Fruit fly (Drosophila melanogaster) whole organism, wandering third instar larva: ENCODE data around the gene Dbp21E2.

Experiments
- Abd-B ChIP-seq: fragments of >200 bp; optimal IDR thresholded peaks from 2 replicates; lab custom pipeline; 2017; ENCODE audit warnings: missing biosample characterization, missing genetic modification characterization
- CG32264 ChIP-seq: fragments of 200-800 bp; sonication (Bioruptor generic); optimal IDR thresholded peaks from 2 replicates; lab custom pipeline; 2016; ENCODE audit warnings: missing biosample characterization, missing genetic modification characterization
- CG9705 ChIP-seq: fragments of 200-800 bp; sonication (Bioruptor generic); optimal IDR thresholded peaks from 2 replicates; lab custom pipeline; 2018; ENCODE audit warnings: missing biosample characterization, mild to moderate bottlenecking, missing genetic modification characterization
- CrebA ChIP-seq: fragments of 200-800 bp; sonication (Bioruptor generic); optimal IDR thresholded peaks from 2 replicates; lab custom pipeline; 2016; ENCODE audit warnings: missing biosample characterization, mild to moderate bottlenecking, missing genetic modification characterization, borderline replicate concordance
- Dfd ChIP-seq: fragments of >200 bp; optimal IDR thresholded peaks from 2 replicates; lab custom pipeline; 2017; ENCODE audit warnings: missing biosample characterization, missing genetic modification characterization
- Dif ChIP-seq: fragments of 200-275, 200-300 bp; sonication (Bioruptor generic); optimal IDR thresholded peaks from 2 replicates; lab custom pipeline; 2018; ENCODE audit warnings: missing biosample characterization, missing genetic modification characterization; ENCODE audit not compliant: partially characterized antibody
- GATAd ChIP-seq: sonication (Bioruptor generic); optimal IDR thresholded peaks from 2 replicates; lab custom pipeline; 2016; ENCODE audit warnings: missing biosample characterization, missing genetic modification characterization
- HLH106 ChIP-seq: fragments of 200-800 bp; optimal IDR thresholded peaks from 3 replicates; lab custom pipeline; 2019; ENCODE audit warnings: missing biosample characterization, mild to moderate bottlenecking, missing genetic modification characterization, moderate library complexity
- Hnf4 ChIP-seq: fragments of 200-800 bp; sonication (Bioruptor generic); optimal IDR thresholded peaks from 2 replicates; lab custom pipeline; 2016; ENCODE audit warnings: missing biosample characterization, mild to moderate bottlenecking, missing genetic modification characterization
- Hr78 ChIP-seq: fragments of >200 bp; optimal IDR thresholded peaks from 2 replicates; lab custom pipeline; 2017; ENCODE audit warnings: missing biosample characterization, missing genetic modification characterization
- Hr83 ChIP-seq: fragments of 200-300 bp; sonication (Bioruptor generic); optimal IDR thresholded peaks from 2 replicates; lab custom pipeline; 2016; ENCODE audit warnings: missing biosample characterization, mild to moderate bottlenecking, missing genetic modification characterization, moderate library complexity; ENCODE audit not compliant: poor library complexity, severe bottlenecking
- Jra ChIP-seq: sonication (Bioruptor generic); optimal IDR thresholded peaks from 2 replicates; lab custom pipeline; 2016; ENCODE audit warnings: missing biosample characterization, missing genetic modification characterization
- Mio ChIP-seq: sonication (Bioruptor generic); optimal IDR thresholded peaks from 2 replicates; lab custom pipeline; 2016; ENCODE audit warnings: missing biosample characterization, missing genetic modification characterization
- Myc ChIP-seq: fragments of >200 bp; optimal IDR thresholded peaks from 2 replicates; lab custom pipeline; 2017
- N ChIP-seq: fragments of >200 bp; optimal IDR thresholded peaks from 2 replicates; lab custom pipeline; 2018; ENCODE audit warnings: missing biosample characterization, missing external identifiers, missing genetic modification characterization
- OdsH ChIP-seq: fragments of 200-800 bp; sonication (Bioruptor generic); optimal IDR thresholded peaks from 2 replicates; lab custom pipeline; 2016; ENCODE audit warnings: missing biosample characterization, mild to moderate bottlenecking, missing genetic modification characterization
- Rel ChIP-seq, 2 experiments: fragments of 200-800 bp; sonication (Bioruptor generic) in 1 of 2; optimal IDR thresholded peaks; 2 replicates in 1 of 2; 3 replicates in 1 of 2; lab custom pipeline; 2016 to 2019; ENCODE audit warnings: mild to moderate bottlenecking in 2 of 2, missing biosample characterization in 2 of 2, missing genetic modification characterization in 2 of 2, moderate library complexity in 1 of 2
- Sp1 ChIP-seq: fragments of 200-800 bp; sonication (Bioruptor generic); optimal IDR thresholded peaks from 3 replicates; lab custom pipeline; 2019; ENCODE audit warnings: missing biosample characterization, mild to moderate bottlenecking, missing genetic modification characterization, moderate library complexity
- Vsx2 ChIP-seq: fragments of 200-300, 225-300 bp; sonication (Bioruptor generic); optimal IDR thresholded peaks from 2 replicates; lab custom pipeline; 2018; ENCODE audit warnings: missing biosample characterization, missing genetic modification characterization; ENCODE audit not compliant: partially characterized antibody
- br ChIP-seq: fragments of 200-800 bp; sonication (Bioruptor generic); optimal IDR thresholded peaks from 2 replicates; lab custom pipeline; 2016; ENCODE audit warnings: missing biosample characterization, missing genetic modification characterization
- brk ChIP-seq: fragments of 200-800 bp; sonication (Bioruptor generic); optimal IDR thresholded peaks from 2 replicates; lab custom pipeline; 2016; ENCODE audit warnings: missing biosample characterization, mild to moderate bottlenecking, missing genetic modification characterization
- dl ChIP-seq, 2 experiments: fragments of 175-275, 200-275 bp in 1 of 2; fragments of 200-275 bp in 1 of 2; sonication (Bioruptor generic); optimal IDR thresholded peaks; lab custom pipeline; 2018; ENCODE audit warnings: mild to moderate bottlenecking in 2 of 2, missing biosample characterization in 2 of 2, missing genetic modification characterization in 2 of 2, moderate library complexity in 2 of 2; ENCODE audit not compliant: partially characterized antibody in 2 of 2, insufficient read depth in 1 of 2
- dmrt93B ChIP-seq: fragments of 200-800 bp; sonication (Bioruptor generic); optimal IDR thresholded peaks from 2 replicates; lab custom pipeline; 2018; ENCODE audit warnings: missing biosample characterization, mild to moderate bottlenecking, missing genetic modification characterization
- dsf ChIP-seq: sonication (Bioruptor generic); optimal IDR thresholded peaks from 2 replicates; lab custom pipeline; 2016; ENCODE audit warnings: missing biosample characterization, missing genetic modification characterization, borderline replicate concordance
- ey ChIP-seq: fragments of 200-800 bp; sonication (Bioruptor generic); optimal IDR thresholded peaks from 2 replicates; lab custom pipeline; 2016; ENCODE audit warnings: missing biosample characterization, missing genetic modification characterization
- foxo ChIP-seq, 2 experiments: fragments of 200-800 bp; sonication (Bioruptor generic); optimal IDR thresholded peaks; 2 replicates in 1 of 2; 3 replicates in 1 of 2; lab custom pipeline; 2016 to 2017; ENCODE audit warnings: missing biosample characterization in 2 of 2, missing genetic modification characterization in 2 of 2
- fru ChIP-seq: fragments of 200-800 bp; sonication (Bioruptor generic); optimal IDR thresholded peaks from 3 replicates; lab custom pipeline; 2016; ENCODE audit warnings: missing biosample characterization, mild to moderate bottlenecking, missing genetic modification characterization
- h ChIP-seq: fragments of 200-800 bp; sonication (Bioruptor generic); optimal IDR thresholded peaks from 3 replicates; lab custom pipeline; 2016; ENCODE audit warnings: missing biosample characterization, mild to moderate bottlenecking, missing genetic modification characterization
- jim ChIP-seq: fragments of 175-275, 200-325 bp; sonication (Bioruptor generic); optimal IDR thresholded peaks from 2 replicates; lab custom pipeline; 2016; ENCODE audit warnings: missing biosample characterization, mild to moderate bottlenecking, missing genetic modification characterization
- lola ChIP-seq: fragments of >200 bp; optimal IDR thresholded peaks from 2 replicates; lab custom pipeline; 2017; ENCODE audit warnings: missing biosample characterization, missing genetic modification characterization
- pan ChIP-seq: fragments of >200 bp; optimal IDR thresholded peaks from 2 replicates; lab custom pipeline; 2017
- psq ChIP-seq: fragments of 200-800 bp; sonication (Bioruptor generic); optimal IDR thresholded peaks from 3 replicates; lab custom pipeline; 2017; ENCODE audit warnings: missing biosample characterization, mild to moderate bottlenecking, missing genetic modification characterization, moderate library complexity
- rgr ChIP-seq: fragments of 200-800 bp; sonication (Bioruptor generic); optimal IDR thresholded peaks from 3 replicates; lab custom pipeline; 2016; ENCODE audit warnings: missing biosample characterization, mild to moderate bottlenecking, missing genetic modification characterization
- sage ChIP-seq: fragments of 200-800 bp; sonication (Bioruptor generic); optimal IDR thresholded peaks from 2 replicates; lab custom pipeline; 2016; ENCODE audit warnings: missing biosample characterization, mild to moderate bottlenecking, missing genetic modification characterization
- sv ChIP-seq: fragments of 200-800 bp; sonication (Bioruptor generic); optimal IDR thresholded peaks from 3 replicates; lab custom pipeline; 2016; ENCODE audit warnings: missing biosample characterization, missing genetic modification characterization
- tai ChIP-seq: sonication (Bioruptor generic); optimal IDR thresholded peaks from 2 replicates; lab custom pipeline; 2016; ENCODE audit warnings: missing biosample characterization, missing genetic modification characterization
- usp ChIP-seq: fragments of >200 bp; optimal IDR thresholded peaks from 2 replicates; lab custom pipeline; 2017; ENCODE audit warnings: missing biosample characterization, missing genetic modification characterization
- woc ChIP-seq: sonication (Bioruptor generic); optimal IDR thresholded peaks from 2 replicates; lab custom pipeline; 2016; ENCODE audit warnings: missing biosample characterization, mild to moderate bottlenecking, missing genetic modification characterization

Gene Dbp21E2

dm6 chr2L:847988-848622, 36.7 kb downstream of the Dbp21E2 start:
- TF ChIP-seq CG32264 (GFP tag; lab: Kevin White, UChicago) = peak; percentile 67
- peak; percentile 83 for TF ChIP-seq Sp1
- no peak for TF ChIP-seq sv
- TF ChIP-seq tai (GFP tag; lab: Kevin White, UChicago) = no peak
- no peak for TF ChIP-seq jim
- TF ChIP-seq CG9705 (GFP tag; lab: Kevin White, UChicago) = peak; percentile 76
- TF ChIP-seq rgr (GFP tag; lab: Kevin White, UChicago) = peak; percentile 82
- no peak for TF ChIP-seq GATAd (GFP tag; lab: Kevin White, UChicago)
- TF ChIP-seq sage = peak; percentile 32
- peak; percentile 90 for TF ChIP-seq Hnf4 (GFP tag; lab: Kevin White, UChicago)
- TF ChIP-seq Hr83 = peak; percentile 89
- TF ChIP-seq usp (GFP tag; lab: Kevin White, UChicago) = no peak
- TF ChIP-seq Vsx2 (GFP tag; lab: Kevin White, UChicago) = no peak
- TF ChIP-seq Mio (GFP tag; lab: Kevin White, UChicago) = peak; percentile 13
- TF ChIP-seq fru (GFP tag; lab: Kevin White, UChicago) = peak; percentile 89
- peak; percentile 21 for TF ChIP-seq Dif
- TF ChIP-seq br (GFP tag; lab: Kevin White, UChicago) = peak; percentile 89
- TF ChIP-seq lola = no peak
- TF ChIP-seq Abd-B (GFP tag; lab: Kevin White, UChicago) = no peak
- peak; percentile 85 for TF ChIP-seq ey
- no peak for TF ChIP-seq N
- TF ChIP-seq Myc = no peak
- peak; percentile 61 for TF ChIP-seq dmrt93B (GFP tag; lab: Kevin White, UChicago)
- TF ChIP-seq h = peak; percentile 86
- TF ChIP-seq Dfd (GFP tag; lab: Kevin White, UChicago) = no peak
- TF ChIP-seq Rel (GFP tag; optimal IDR thresholded peaks at IDR 0.05; lab: Kevin White, UChicago) = peak; percentile 64
- peak; percentile 48 for TF ChIP-seq Rel (tag; optimal IDR thresholded peaks at IDR 0.05; lab: Kevin White, UChicago)
- no peak for TF ChIP-seq dl (GFP tag; optimal IDR thresholded peaks at IDR 0.05; lab: Kevin White, UChicago; ENCODE audit: insufficient read depth in 1 of 2, partially characterized antibody in 2 of 2)
- no peak for TF ChIP-seq brk (GFP tag; lab: Kevin White, UChicago)
- no peak for TF ChIP-seq CrebA (GFP tag; lab: Kevin White, UChicago)
- TF ChIP-seq OdsH = peak; percentile 83
- TF ChIP-seq HLH106 (tag; lab: Kevin White, UChicago) = peak; percentile 86
- TF ChIP-seq Hr78 (GFP tag; lab: Kevin White, UChicago) = no peak
- TF ChIP-seq dsf (GFP tag; lab: Kevin White, UChicago) = no peak
- peak; percentile 81 for TF ChIP-seq psq (GFP tag; lab: Kevin White, UChicago)
- TF ChIP-seq Jra (GFP tag; lab: Kevin White, UChicago) = peak; percentile 83
- peak; percentile 91 for TF ChIP-seq woc
- TF ChIP-seq foxo (GFP tag; optimal IDR thresholded peaks at IDR 0.05; lab: Kevin White, UChicago) = peak; percentile 30 to 92
- TF ChIP-seq pan (lab: Kevin White, UChicago) = no peak

DNA sequence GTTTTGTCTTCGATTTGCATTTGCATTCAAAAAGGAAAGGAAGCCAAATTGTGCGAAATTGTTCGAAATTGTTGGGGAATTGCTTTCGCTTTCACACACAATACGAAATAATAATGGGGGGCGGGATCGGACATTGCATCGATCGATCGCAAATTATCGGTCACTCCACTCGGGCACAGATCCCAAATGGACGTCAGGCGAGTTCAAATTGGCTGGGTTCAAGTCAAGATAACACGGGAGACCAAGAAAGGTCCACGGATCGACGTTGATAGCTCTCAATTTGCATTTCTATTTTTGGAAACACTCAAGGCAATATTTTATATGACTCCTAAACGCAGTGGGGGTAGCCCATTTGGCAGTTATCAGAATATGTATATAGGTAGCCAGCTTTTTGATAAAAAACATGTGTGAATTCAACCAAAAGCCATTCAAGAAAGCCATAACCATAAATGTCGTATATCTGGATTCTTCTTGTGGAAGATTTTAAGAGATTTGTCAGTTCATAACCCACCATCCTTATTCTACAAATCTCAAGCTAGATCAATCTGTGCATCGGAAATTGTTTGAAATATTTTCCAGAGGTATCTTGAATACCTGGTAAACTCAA, 37.9 kb downstream of the Dbp21E2 start:
- TF ChIP-seq Hr83 (no peak), Rel (GFP tag; optimal IDR thresholded peaks at IDR 0.05; lab: Kevin White, UChicago) (no peak), Rel (tag; optimal IDR thresholded peaks at IDR 0.05; lab: Kevin White, UChicago) (peak; percentile 53), Vsx2 (GFP tag; lab: Kevin White, UChicago) (no peak)
- TF ChIP-seq, all 38 proteins: peak for 1
